Fruit fly (Drosophila melanogaster) whole organism, pupa: ENCODE data around the gene CCT4.

Experiments used
- CG10348 ChIP-seq: fragments of 200-800 bp; sonication (Bioruptor generic); IDR thresholded peaks from 2 replicates; pipeline ENCODE4 v1.3.6; 2022; ENCODE audit warnings: missing biosample characterization, missing genetic modification characterization
- CG14655 ChIP-seq: fragments of 200-800 bp; sonication (Bioruptor generic); optimal IDR thresholded peaks from 3 replicates; lab custom pipeline; 2017; ENCODE audit warnings: mild to moderate bottlenecking, missing biosample characterization, missing genetic modification reagents, missing genetic modification characterization
- CG15710 ChIP-seq: fragments of 200-800 bp; sonication (Bioruptor generic); optimal IDR thresholded peaks from 2 replicates; lab custom pipeline; 2018; ENCODE audit warnings: missing biosample characterization, mild to moderate bottlenecking, missing genetic modification characterization, moderate library complexity
- CG17806 ChIP-seq: fragments of 200-800 bp; sonication (Bioruptor generic); optimal IDR thresholded peaks from 2 replicates; lab custom pipeline; 2018; ENCODE audit warnings: missing biosample characterization, mild to moderate bottlenecking, missing genetic modification characterization, moderate library complexity
- CG34367 ChIP-seq: fragments of 200-800 bp; sonication (Bioruptor generic); optimal IDR thresholded peaks from 2 replicates; lab custom pipeline; 2018; ENCODE audit warnings: missing biosample characterization, mild to moderate bottlenecking, missing genetic modification characterization
- CG4496 ChIP-seq: fragments of 200-800 bp; sonication (Bioruptor generic); IDR thresholded peaks from 3 replicates; pipeline ENCODE4 v1.3.6; 2022; ENCODE audit warnings: missing biosample characterization, missing genetic modification characterization
- CG8159 ChIP-seq: fragments of 200-800 bp; sonication (Bioruptor generic); optimal IDR thresholded peaks from 3 replicates; lab custom pipeline; 2018; ENCODE audit warnings: missing biosample characterization, mild to moderate bottlenecking, missing genetic modification characterization, moderate library complexity
- D1 ChIP-seq: fragments of 200-800 bp; sonication (Bioruptor generic); optimal IDR thresholded peaks from 2 replicates; lab custom pipeline; 2018; ENCODE audit warnings: missing biosample characterization, mild to moderate bottlenecking, missing genetic modification characterization, moderate library complexity
- Ets98B ChIP-seq: fragments of 200-800 bp; sonication (Bioruptor generic); IDR thresholded peaks from 2 replicates; pipeline ENCODE4 v1.3.6; 2022; ENCODE audit warnings: missing biosample characterization, missing genetic modification characterization
- Pif1B ChIP-seq: fragments of 200-800 bp; sonication (Bioruptor generic); optimal IDR thresholded peaks from 3 replicates; lab custom pipeline; 2016; ENCODE audit warnings: missing biosample characterization, missing genetic modification characterization
- Snoo ChIP-seq: fragments of 200-800 bp; sonication (Bioruptor generic); optimal IDR thresholded peaks from 3 replicates; lab custom pipeline; 2017; ENCODE audit warnings: missing biosample characterization, mild to moderate bottlenecking, missing genetic modification characterization, inconsistent platforms
- fd96Ca ChIP-seq: fragments of 200-800 bp; sonication (Bioruptor generic); IDR thresholded peaks from 3 replicates; pipeline ENCODE4 v1.3.6; 2022; ENCODE audit warnings: missing biosample characterization, missing genetic modification characterization
- rn ChIP-seq: fragments of 200-800 bp; sonication (Bioruptor generic); IDR thresholded peaks from 2 replicates; pipeline ENCODE4 v1.3.6; 2022; ENCODE audit warnings: missing biosample characterization, missing genetic modification characterization

DNA sequence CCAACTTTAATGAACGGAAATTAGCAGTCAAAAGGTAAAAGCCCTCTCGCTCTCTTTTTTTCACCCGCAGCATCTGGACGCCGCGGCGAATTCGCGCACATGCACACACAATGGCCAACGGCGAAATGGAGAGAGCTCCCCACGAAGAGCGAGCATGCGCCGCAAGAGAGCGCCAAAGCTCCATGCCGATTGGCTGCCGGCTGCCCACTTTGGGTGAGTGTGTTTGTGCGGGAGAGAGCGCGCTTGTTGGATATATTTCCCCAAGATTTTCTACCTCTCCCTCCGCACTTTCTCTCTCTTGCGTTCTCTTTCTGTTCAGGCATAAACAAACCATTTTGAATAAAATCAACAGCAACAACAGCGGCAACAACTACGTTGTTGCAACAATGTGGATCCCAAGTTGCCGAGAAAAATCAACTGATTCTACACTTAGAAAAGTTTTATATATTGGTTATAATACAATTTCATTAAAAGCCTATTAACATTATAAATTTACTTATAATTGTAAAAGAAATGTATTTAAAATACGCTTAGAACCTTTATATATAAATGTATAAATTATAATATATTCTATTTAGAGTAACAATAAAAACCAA, 36.9 kb downstream of the CCT4 start:
- TF ChIP-seq rn (no peak), Ets98B (GFP tag; lab: Robert Waterston, UW) (no peak), Pif1B (GFP tag; lab: Kevin White, UChicago) (no peak), fd96Ca (GFP tag; lab: Robert Waterston, UW) (no peak), D1 (tag; lab: Kevin White, UChicago) (peak; percentile 16), Snoo (tag; lab: Kevin White, UChicago) (no peak), CG8159 (tag; lab: Kevin White, UChicago) (peak; percentile 56), CG15710 (tag; lab: Kevin White, UChicago) (no peak), CG10348 (no peak), CG14655 (GFP tag; lab: Kevin White, UChicago) (peak; percentile 21), CG17806 (no peak), CG4496 (GFP tag; lab: Robert Waterston, UW) (no peak; the same call in 2 of the 3 replicates), CG34367 (tag; lab: Kevin White, UChicago) (no peak)
